Worm (Caenorhabditis elegans) whole organism, L3 larva: ENCODE data around the gene B0035.22.

Experiments used
- ZK546.5 ChIP-seq: sonication (generic microtip); optimal IDR thresholded peaks from 2 replicates; lab custom pipeline; 2017; ENCODE audit warnings: missing biosample characterization, missing genetic modification characterization
- aly-2 ChIP-seq: fragments of 150-350 bp; optimal IDR thresholded peaks from 2 replicates; lab custom pipeline; 2014; ENCODE audit warnings: missing biosample characterization, missing genetic modification characterization
- ama-1 ChIP-seq: fragments of 150-350 bp; optimal IDR thresholded peaks from 2 replicates; lab custom pipeline; 2018
- ceh-16 ChIP-seq: sonication (generic microtip); optimal IDR thresholded peaks from 2 replicates; lab custom pipeline; 2017; ENCODE audit warnings: missing biosample characterization, missing genetic modification characterization
- ceh-28 ChIP-seq: fragments of 150-350 bp; optimal IDR thresholded peaks from 2 replicates; lab custom pipeline; 2014; ENCODE audit warnings: missing biosample characterization, missing genetic modification reagents, missing genetic modification characterization
- ceh-82 ChIP-seq: fragments of 150-350 bp; optimal IDR thresholded peaks from 2 replicates; lab custom pipeline; 2014; ENCODE audit warnings: missing biosample characterization, missing genetic modification characterization
- ceh-9 ChIP-seq: sonication (generic microtip); optimal IDR thresholded peaks from 2 replicates; lab custom pipeline; 2018; ENCODE audit warnings: missing biosample characterization, missing genetic modification characterization
- daf-12 ChIP-seq: fragments of 150-350 bp; optimal IDR thresholded peaks from 2 replicates; lab custom pipeline; 2014; ENCODE audit warnings: missing biosample characterization, missing genetic modification reagents, missing genetic modification characterization
- egl-27 ChIP-seq: sonication (generic microtip); optimal IDR thresholded peaks from 4 replicates; lab custom pipeline; 2017; ENCODE audit warnings: missing biosample characterization, missing genetic modification reagents, missing genetic modification characterization
- egl-5 ChIP-seq: fragments of 150-350 bp; optimal IDR thresholded peaks from 2 replicates; lab custom pipeline; 2017; ENCODE audit warnings: missing biosample characterization, missing genetic modification reagents, missing genetic modification characterization, inconsistent platforms
- elt-1 ChIP-seq: fragments of 150-350 bp; optimal IDR thresholded peaks from 2 replicates; lab custom pipeline; 2014; ENCODE audit warnings: missing biosample characterization, missing genetic modification characterization
- elt-2 ChIP-seq: sonication (generic microtip); optimal IDR thresholded peaks from 2 replicates; lab custom pipeline; 2016; ENCODE audit warnings: missing genetic modification reagents, mild to moderate bottlenecking, missing genetic modification characterization, missing compliant biosample characterization
- elt-3 ChIP-seq, 3 experiments: fragments of 150-350 bp in 1 of 3; sonication (generic microtip) in 2 of 3; optimal IDR thresholded peaks; 2 replicates in 2 of 3; 4 replicates in 1 of 3; lab custom pipeline; 2014 to 2017; ENCODE audit warnings: missing biosample characterization in 3 of 3, missing genetic modification characterization in 3 of 3
- eor-1 ChIP-seq, 2 experiments: fragments of 150-350 bp; optimal IDR thresholded peaks; 2 replicates each; lab custom pipeline; 2014 to 2018; ENCODE audit warnings: missing biosample characterization in 2 of 2, missing genetic modification characterization in 2 of 2
- fkh-10 ChIP-seq: sonication (generic microtip); optimal IDR thresholded peaks from 2 replicates; lab custom pipeline; 2017; ENCODE audit warnings: missing biosample characterization, missing genetic modification reagents, missing genetic modification characterization
- fos-1 ChIP-seq: fragments of 150-350 bp; optimal IDR thresholded peaks from 2 replicates; lab custom pipeline; 2014; ENCODE audit warnings: missing biosample characterization, missing genetic modification characterization
- hmg-11 ChIP-seq: sonication (generic microtip); optimal IDR thresholded peaks from 2 replicates; lab custom pipeline; 2016; ENCODE audit warnings: missing genetic modification characterization, missing compliant biosample characterization
- jun-1 ChIP-seq: fragments of 150-350 bp; optimal IDR thresholded peaks from 2 replicates; lab custom pipeline; 2014; ENCODE audit warnings: missing biosample characterization, missing genetic modification reagents, missing genetic modification characterization
- lin-15B ChIP-seq: fragments of 150-350 bp; optimal IDR thresholded peaks from 2 replicates; lab custom pipeline; 2014; ENCODE audit warnings: missing biosample characterization, missing genetic modification characterization
- lin-39 ChIP-seq: fragments of 150-350 bp; optimal IDR thresholded peaks from 2 replicates; lab custom pipeline; 2018; ENCODE audit warnings: missing biosample characterization, missing genetic modification reagents, missing genetic modification characterization
- lsy-12 ChIP-seq: sonication (generic microtip); optimal IDR thresholded peaks from 2 replicates; lab custom pipeline; 2016; ENCODE audit warnings: mild to moderate bottlenecking, missing genetic modification characterization, missing compliant biosample characterization
- mdl-1 ChIP-seq: fragments of 150-350 bp; optimal IDR thresholded peaks from 2 replicates; lab custom pipeline; 2014; ENCODE audit warnings: missing biosample characterization, missing genetic modification characterization
- nfya-1 ChIP-seq: sonication (generic microtip); optimal IDR thresholded peaks from 2 replicates; lab custom pipeline; 2017; ENCODE audit warnings: missing genetic modification characterization, mild to moderate bottlenecking, missing compliant biosample characterization, antibody characterized with exemption, moderate library complexity; ENCODE audit not compliant: insufficient read depth
- nhr-11 ChIP-seq: fragments of 150-350 bp; optimal IDR thresholded peaks from 2 replicates; lab custom pipeline; 2014; ENCODE audit warnings: missing biosample characterization, missing genetic modification characterization
- nhr-12 ChIP-seq: fragments of 150-350 bp; optimal IDR thresholded peaks from 2 replicates; lab custom pipeline; 2014; ENCODE audit warnings: missing biosample characterization, missing genetic modification characterization
- nhr-23 ChIP-seq: fragments of 150-350 bp; optimal IDR thresholded peaks from 2 replicates; lab custom pipeline; 2014; ENCODE audit warnings: missing biosample characterization, missing genetic modification reagents, missing genetic modification characterization
- nhr-237 ChIP-seq: fragments of 150-350 bp; optimal IDR thresholded peaks from 2 replicates; lab custom pipeline; 2014; ENCODE audit warnings: missing biosample characterization, missing genetic modification characterization
- nhr-25 ChIP-seq: sonication (generic microtip); optimal IDR thresholded peaks from 2 replicates; lab custom pipeline; 2017; ENCODE audit warnings: missing biosample characterization, missing genetic modification characterization
- nhr-28 ChIP-seq: fragments of 150-350 bp; optimal IDR thresholded peaks from 2 replicates; lab custom pipeline; 2014; ENCODE audit warnings: missing biosample characterization, missing genetic modification characterization
- nhr-43 ChIP-seq: sonication (generic microtip); optimal IDR thresholded peaks from 2 replicates; lab custom pipeline; 2016; ENCODE audit warnings: mild to moderate bottlenecking, missing genetic modification characterization, missing compliant biosample characterization; ENCODE audit not compliant: poor library complexity, severe bottlenecking
- nhr-67 ChIP-seq: fragments of 150-350 bp; optimal IDR thresholded peaks from 2 replicates; lab custom pipeline; 2014; ENCODE audit warnings: missing biosample characterization, missing genetic modification characterization
- nhr-76 ChIP-seq: fragments of 150-350 bp; sonication (generic microtip); optimal IDR thresholded peaks from 5 replicates; lab custom pipeline; 2014; ENCODE audit warnings: missing biosample characterization, missing genetic modification characterization
- nhr-77 ChIP-seq: fragments of 150-350 bp; optimal IDR thresholded peaks from 2 replicates; lab custom pipeline; 2014; ENCODE audit warnings: missing biosample characterization, missing genetic modification characterization
- pha-4 ChIP-seq: fragments of 150-350 bp; optimal IDR thresholded peaks from 2 replicates; lab custom pipeline; 2014; ENCODE audit warnings: missing biosample characterization, missing genetic modification reagents, missing genetic modification characterization
- pqm-1 ChIP-seq: fragments of 150-350 bp; optimal IDR thresholded peaks from 2 replicates; lab custom pipeline; 2017; ENCODE audit warnings: missing biosample characterization, missing genetic modification characterization, inconsistent platforms
- skn-1 ChIP-seq: fragments of 150-350 bp; optimal IDR thresholded peaks from 2 replicates; lab custom pipeline; 2014; ENCODE audit warnings: missing biosample characterization, missing genetic modification characterization
- tbx-2 ChIP-seq: sonication (generic microtip); optimal IDR thresholded peaks from 2 replicates; lab custom pipeline; 2016; ENCODE audit warnings: mild to moderate bottlenecking, missing genetic modification characterization, missing compliant biosample characterization
- unc-62 ChIP-seq: fragments of 150-350 bp; sonication (generic microtip); optimal IDR thresholded peaks from 4 replicates; lab custom pipeline; 2014; ENCODE audit warnings: missing biosample characterization, missing genetic modification reagents, missing genetic modification characterization
- zag-1 ChIP-seq: fragments of 150-350 bp; optimal IDR thresholded peaks from 2 replicates; lab custom pipeline; 2014; ENCODE audit warnings: missing biosample characterization, missing genetic modification characterization
- ztf-4 ChIP-seq: fragments of 150-350 bp; optimal IDR thresholded peaks from 2 replicates; lab custom pipeline; 2014; ENCODE audit warnings: missing biosample characterization, missing genetic modification characterization

Gene B0035.22

ce11 chrIV:11273151-11273550, 41.8 kb upstream of the B0035.22 start, which contains the start of gene gtl-2:
Gene gtl-2 (plus strand): TSS chrIV:11273451.
- TF ChIP-seq nhr-25 (tag; lab: Kevin White, UChicago) (no peak), mdl-1 (no peak), ama-1 (lab: Kevin White, UChicago) (no peak), eor-1 (tag; optimal IDR thresholded peaks at IDR 0.05; lab: Kevin White, UChicago) (no peak), pha-4 (no peak), egl-5 (no peak), nfya-1 (tag; lab: Kevin White, UChicago) (no peak), tbx-2 (tag; lab: Kevin White, UChicago) (no peak), jun-1 (no peak), daf-12 (tag; lab: Kevin White, UChicago) (no peak), nhr-28 (tag; lab: Kevin White, UChicago) (no peak), nhr-76 (tag; lab: Kevin White, UChicago) (no peak), nhr-237 (tag; lab: Kevin White, UChicago) (no peak), ztf-4 (no peak)

- TF ChIP-seq pqm-1 (tag; lab: Kevin White, UChicago) = no peak
- no peak for TF ChIP-seq nhr-11 (tag; lab: Kevin White, UChicago)
- TF ChIP-seq nhr-43 (tag; lab: Kevin White, UChicago) = no peak
- no peak for TF ChIP-seq nhr-25 (tag; lab: Kevin White, UChicago)
- TF ChIP-seq ceh-16 = no peak
- TF ChIP-seq nhr-237 (tag; lab: Kevin White, UChicago) = no peak
- no peak for TF ChIP-seq elt-2 (tag; lab: Kevin White, UChicago)
- TF ChIP-seq nhr-23 = no peak
- no peak for TF ChIP-seq hmg-11 (tag; lab: Kevin White, UChicago)
- no peak for TF ChIP-seq ama-1 (lab: Kevin White, UChicago)
- TF ChIP-seq elt-3 (tag; optimal IDR thresholded peaks at IDR 0.05; lab: Kevin White, UChicago) = no peak
- no peak for TF ChIP-seq pha-4
- TF ChIP-seq ztf-4 = no peak
- no peak for TF ChIP-seq elt-1 (tag; lab: Kevin White, UChicago)
These were observed 38.9 kb upstream of the B0035.22 start for ce11 chrIV:11276026-11276425.

- no peak for TF ChIP-seq ceh-9 (tag; lab: Kevin White, UChicago)
- TF ChIP-seq skn-1 (tag; lab: Kevin White, UChicago) = peak; percentile 42
- TF ChIP-seq lin-39 (tag; lab: Kevin White, UChicago) = no peak
- TF ChIP-seq ZK546.5 (tag; lab: Kevin White, UChicago) = no peak
- no peak for TF ChIP-seq unc-62 (GFP tag; lab: Kevin White, UChicago)
- no peak for TF ChIP-seq nfya-1 (tag; lab: Kevin White, UChicago)
- TF ChIP-seq nhr-23 = no peak
- TF ChIP-seq ama-1 (lab: Kevin White, UChicago) = no peak
- TF ChIP-seq fos-1 (tag; lab: Kevin White, UChicago) = peak; percentile 53
- no peak for TF ChIP-seq nhr-25 (tag; lab: Kevin White, UChicago)
- no peak for TF ChIP-seq egl-27
- TF ChIP-seq zag-1 = no peak
- TF ChIP-seq nhr-67 (tag; lab: Kevin White, UChicago) = no peak
- TF ChIP-seq lin-15B (tag; lab: Kevin White, UChicago) = no peak
- TF ChIP-seq pqm-1 (tag; lab: Kevin White, UChicago) = peak; percentile 93
- TF ChIP-seq ceh-16 = no peak
- TF ChIP-seq nhr-77 = no peak
- TF ChIP-seq jun-1 = peak; percentile 78
- peak; percentile 98 for TF ChIP-seq elt-2 (tag; lab: Kevin White, UChicago)
- TF ChIP-seq pha-4 = peak; percentile 95
These were observed 30.8 kb upstream of the B0035.22 start for ce11 chrIV:11284102-11284531.

- TF ChIP-seq pha-4 = peak; percentile 12
- TF ChIP-seq egl-27 = no peak
- TF ChIP-seq elt-2 (tag; lab: Kevin White, UChicago) = peak; percentile 4
- no peak for TF ChIP-seq ceh-16
- no peak for TF ChIP-seq pqm-1 (tag; lab: Kevin White, UChicago)
- TF ChIP-seq nfya-1 (tag; lab: Kevin White, UChicago) = no peak
These were observed 29.7 kb upstream of the B0035.22 start for ce11 chrIV:11285239-11285638.

- TF ChIP-seq elt-2 (tag; lab: Kevin White, UChicago) = peak; percentile 31
- no peak for TF ChIP-seq aly-2
- TF ChIP-seq lin-15B (tag; lab: Kevin White, UChicago) = no peak
- TF ChIP-seq nhr-77 = no peak
- TF ChIP-seq pha-4 = peak; percentile 46
- no peak for TF ChIP-seq fkh-10 (GFP tag; lab: Kevin White, UChicago)
- TF ChIP-seq elt-3 (tag; optimal IDR thresholded peaks at IDR 0.05; lab: Kevin White, UChicago) = no peak
- TF ChIP-seq nfya-1 (tag; lab: Kevin White, UChicago) = no peak
- TF ChIP-seq unc-62 (GFP tag; lab: Kevin White, UChicago) = no peak
- no peak for TF ChIP-seq ceh-28 (tag; lab: Kevin White, UChicago)
- TF ChIP-seq elt-1 (tag; lab: Kevin White, UChicago) = no peak
- TF ChIP-seq lsy-12 = no peak
- no peak for TF ChIP-seq fos-1 (tag; lab: Kevin White, UChicago)
- TF ChIP-seq pqm-1 (tag; lab: Kevin White, UChicago) = peak; percentile 71
- no peak for TF ChIP-seq mdl-1
- no peak for TF ChIP-seq nhr-12 (tag; lab: Kevin White, UChicago)
- no peak for TF ChIP-seq ceh-82 (tag; lab: Kevin White, UChicago)
- TF ChIP-seq egl-27 = no peak
These were observed 28.8 kb upstream of the B0035.22 start for ce11 chrIV:11286112-11286511.
